Fruit fly (Drosophila melanogaster): ENCODE measurements around the gene Vml.

The Vml gene

DNA sequence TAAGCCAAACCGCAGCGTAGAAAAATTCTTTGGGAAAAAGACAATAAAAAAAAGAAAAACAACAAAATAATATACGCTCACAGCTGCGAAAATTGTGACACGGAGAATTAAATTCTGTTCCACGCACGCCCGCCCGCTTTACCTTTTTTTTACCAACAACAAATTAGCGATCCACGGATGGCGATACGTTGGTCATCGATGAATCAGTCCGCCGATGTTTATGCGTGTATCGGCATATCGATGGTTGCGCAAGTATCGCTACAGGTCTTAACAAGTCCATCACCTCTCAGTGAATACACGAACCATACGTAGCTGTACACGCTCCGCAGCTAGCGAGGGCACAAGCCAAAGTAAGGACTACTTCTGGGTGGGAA lies 5.1 kb upstream of the Vml start, which contains the start of gene CG2924 (continued):
- peak; percentile 79 for TF ChIP-seq pho (GFP tag; optimal IDR thresholded peaks at IDR 0.05)
- TF ChIP-seq NC2α (GFP tag; optimal IDR thresholded peaks at IDR 0.05) = peak; percentile 6
- TF ChIP-seq fd64A (GFP tag; optimal IDR thresholded peaks at IDR 0.05) = no peak
- no peak for TF ChIP-seq cato (GFP tag; optimal IDR thresholded peaks at IDR 0.05; ENCODE audit: borderline replicate concordance)
- peak; percentile 99 for TF ChIP-seq HLH4C (GFP tag; IDR thresholded peaks at IDR 0.05; ENCODE audit: partially characterized antibody)
- no peak for TF ChIP-seq jigr1 (GFP tag; IDR thresholded peaks at IDR 0.05)
- TF ChIP-seq CG2116 (GFP tag; optimal IDR thresholded peaks at IDR 0.05) = peak; percentile 87
- no peak for TF ChIP-seq CG12219 (GFP tag; optimal IDR thresholded peaks at IDR 0.05)
- no peak for TF ChIP-seq Elba2 (GFP tag; optimal IDR thresholded peaks at IDR 0.05)
- TF ChIP-seq hbn (GFP tag; IDR thresholded peaks at IDR 0.05; ENCODE audit: partially characterized antibody) = peak; percentile 100
- no peak for TF ChIP-seq usp (GFP tag; optimal IDR thresholded peaks at IDR 0.05)
- TF ChIP-seq CG7372 (GFP tag; IDR thresholded peaks at IDR 0.05) = no peak
- peak; percentile 61 for TF ChIP-seq CG8765 (GFP tag; IDR thresholded peaks at IDR 0.05)
- TF ChIP-seq esg (GFP tag; conservative IDR thresholded peaks at IDR 0.05) = no peak
- TF ChIP-seq schlank (tag; optimal IDR thresholded peaks at IDR 0.05) = no peak
- peak; percentile 57; the same call in 2 of the 3 replicates for TF ChIP-seq ci (GFP tag; IDR thresholded peaks at IDR 0.05)
- TF ChIP-seq CG1647 (GFP tag; optimal IDR thresholded peaks at IDR 0.05) = peak; percentile 59
- TF ChIP-seq Myb (GFP tag; optimal IDR thresholded peaks at IDR 0.05) = peak; percentile 70
- TF ChIP-seq run (tag; optimal IDR thresholded peaks at IDR 0.05) = peak; percentile 9
- TF ChIP-seq scrt (GFP tag; optimal IDR thresholded peaks at IDR 0.05) = no peak
- no peak for TF ChIP-seq CG8089 (GFP tag; optimal IDR thresholded peaks at IDR 0.05)
- TF ChIP-seq CG8388 (GFP tag; optimal IDR thresholded peaks at IDR 0.05) = no peak
- peak; percentile 59 for TF ChIP-seq dm (GFP tag; optimal IDR thresholded peaks at IDR 0.05)
- TF ChIP-seq lov (optimal IDR thresholded peaks at IDR 0.05) = no peak
- TF ChIP-seq lov (GFP tag; IDR thresholded peaks at IDR 0.05) = 0 out of 3 replicates have a peak, but pooled peaks have one; percentile 19
- no peak for TF ChIP-seq CG17912 (GFP tag; optimal IDR thresholded peaks at IDR 0.05)
- TF ChIP-seq CG13775 (GFP tag; optimal IDR thresholded peaks at IDR 0.05) = peak; percentile 40
- peak; percentile 95 for TF ChIP-seq CG9932 (GFP tag; IDR thresholded peaks at IDR 0.05)
- peak; percentile 21 for TF ChIP-seq pnt (GFP tag; optimal IDR thresholded peaks at IDR 0.05)
- TF ChIP-seq Med (GFP tag) = peak; percentile 97
- no peak for TF ChIP-seq CG3281 (GFP tag; optimal IDR thresholded peaks at IDR 0.05)
- TF ChIP-seq hth (optimal IDR thresholded peaks at IDR 0.05) = no peak
- TF ChIP-seq CG12104 (GFP tag; optimal IDR thresholded peaks at IDR 0.05) = no peak
- no peak for TF ChIP-seq slp2 (GFP tag; optimal IDR thresholded peaks at IDR 0.05)
- peak; percentile 59 for TF ChIP-seq eyg (GFP tag; optimal IDR thresholded peaks at IDR 0.05)
- no peak for TF ChIP-seq CG4820 (GFP tag; optimal IDR thresholded peaks at IDR 0.05)
- TF ChIP-seq CG10321 (GFP tag; IDR thresholded peaks at IDR 0.05) = no peak
- no peak for TF ChIP-seq Vsx1 (GFP tag; optimal IDR thresholded peaks at IDR 0.05)
- TF ChIP-seq tx (GFP tag; optimal IDR thresholded peaks at IDR 0.05) = peak; percentile 28
- TF ChIP-seq CG7556 (GFP tag; optimal IDR thresholded peaks at IDR 0.05) = no peak
- peak; percentile 38; the same call in 1 of the 2 replicates for TF ChIP-seq CG17612 (GFP tag; IDR thresholded peaks at IDR 0.05)
- TF ChIP-seq Sox100B (GFP tag; optimal IDR thresholded peaks at IDR 0.05) = no peak
- TF ChIP-seq CG17802 (tag; optimal IDR thresholded peaks at IDR 0.05) = peak; percentile 20
- no peak for TF ChIP-seq CG9727 (GFP tag; optimal IDR thresholded peaks at IDR 0.05)
- TF ChIP-seq CG34422 (GFP tag; IDR thresholded peaks at IDR 0.05) = peak; percentile 73
- TF ChIP-seq zen2 (GFP tag; IDR thresholded peaks at IDR 0.05; ENCODE audit: partially characterized antibody) = peak; percentile 99
- TF ChIP-seq sc (optimal IDR thresholded peaks at IDR 0.05) = no peak
- no peak for TF ChIP-seq sc (GFP tag; optimal IDR thresholded peaks at IDR 0.05)
- no peak for TF ChIP-seq CG16815 (GFP tag; optimal IDR thresholded peaks at IDR 0.05)
- no peak for TF ChIP-seq CG6175 (GFP tag; IDR thresholded peaks at IDR 0.05)
- TF ChIP-seq Sry-β (GFP tag; optimal IDR thresholded peaks at IDR 0.05) = no peak
- peak; percentile 17 for TF ChIP-seq Neu2 (GFP tag; optimal IDR thresholded peaks at IDR 0.05; ENCODE audit: borderline replicate concordance)
- no peak for TF ChIP-seq yki (optimal IDR thresholded peaks at IDR 0.05)

Measured in whole organism, embryonic.